Fruit fly (Drosophila melanogaster): ENCODE measurements around the gene CG31142.

DNA sequence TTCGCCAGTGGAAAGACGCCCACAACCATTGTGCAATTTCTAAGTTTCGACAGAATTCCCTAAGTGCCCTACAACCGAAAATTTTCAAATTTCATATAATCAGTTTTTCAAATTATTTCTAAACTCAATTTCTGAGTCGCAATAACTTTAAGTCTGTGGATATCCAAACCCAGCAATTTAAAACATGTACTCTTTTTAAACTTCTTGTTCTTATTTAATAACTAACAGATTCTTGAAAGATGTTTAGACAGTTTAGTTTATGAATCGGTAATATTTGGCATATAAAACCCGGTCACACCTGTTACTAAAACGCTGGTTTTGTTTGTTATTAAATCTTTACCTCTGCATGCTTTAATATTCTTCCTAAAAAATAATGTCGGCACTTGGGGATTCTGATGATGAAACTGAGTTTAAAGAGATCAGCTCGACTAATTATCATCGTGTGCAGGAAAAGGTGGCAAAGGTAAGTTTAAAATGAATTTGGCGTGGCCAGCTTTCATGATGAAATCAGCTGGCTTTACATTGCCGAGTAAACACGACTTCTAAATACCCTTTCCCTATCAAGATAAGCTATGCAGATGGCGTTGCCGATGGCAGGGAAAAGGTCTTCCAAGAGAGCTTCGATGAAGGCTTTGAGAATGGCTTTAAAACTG, at the start of gene CG31142, which contains the start of the genes CG43998 and CG43999:
- TF ChIP-seq fd59A (GFP tag; optimal IDR thresholded peaks at IDR 0.05) (no peak), Blimp-1 (GFP tag; optimal IDR thresholded peaks at IDR 0.05) (no peak), CG6808 (GFP tag; optimal IDR thresholded peaks at IDR 0.05) (no peak), Hr38 (GFP tag; optimal IDR thresholded peaks at IDR 0.05) (no peak), CG9139 (GFP tag; optimal IDR thresholded peaks at IDR 0.05) (no peak), CG8632 (GFP tag; optimal IDR thresholded peaks at IDR 0.05) (no peak), cyc (GFP tag; optimal IDR thresholded peaks at IDR 0.05) (no peak), Hr39 (GFP tag; optimal IDR thresholded peaks at IDR 0.05) (no peak), Lpt (GFP tag; optimal IDR thresholded peaks at IDR 0.05) (no peak), Eip93F (GFP tag; optimal IDR thresholded peaks at IDR 0.05) (no peak)

Data from whole organism, prepupa.